Fruit fly (Drosophila melanogaster) whole organism, embryonic: ENCODE measurements around the gene CG11581.

Source experiments
- Atf6 ChIP-seq: fragments of 200-800 bp; sonication (Bioruptor generic); IDR thresholded peaks from 2 replicates; pipeline ENCODE4 v1.3.6; 2022; ENCODE audit warnings: missing biosample characterization, missing genetic modification characterization
- CG10147 ChIP-seq: fragments of 200-800 bp; sonication (Bioruptor generic); optimal IDR thresholded peaks from 2 replicates; lab custom pipeline; 2019; ENCODE audit warnings: missing biosample characterization, mild to moderate bottlenecking, missing genetic modification characterization, moderate library complexity
- CG1024 ChIP-seq: fragments of 200-800 bp; sonication (Bioruptor generic); IDR thresholded peaks from 2 replicates; pipeline ENCODE4 v1.3.6; 2022; ENCODE audit warnings: missing biosample characterization, missing genetic modification characterization
- CG10654 ChIP-seq: fragments of 200-800 bp; sonication (Bioruptor generic); optimal IDR thresholded peaks from 2 replicates; lab custom pipeline; 2016; ENCODE audit warnings: missing biosample characterization, missing genetic modification characterization
- CG13424 ChIP-seq: fragments of 200-800 bp; sonication (Bioruptor generic); optimal IDR thresholded peaks from 2 replicates; lab custom pipeline; 2019; ENCODE audit warnings: missing biosample characterization, mild to moderate bottlenecking, missing genetic modification characterization, moderate library complexity
- CG14441 ChIP-seq: fragments of 200-800 bp; sonication (Bioruptor generic); IDR thresholded peaks from 2 replicates; pipeline ENCODE4 v1.3.6; 2022; ENCODE audit warnings: missing biosample characterization, missing genetic modification characterization
- CG15073 ChIP-seq: fragments of 200-800 bp; sonication (Bioruptor generic); optimal IDR thresholded peaks from 2 replicates; lab custom pipeline; 2016; ENCODE audit warnings: missing biosample characterization, missing genetic modification characterization
- CG16813 ChIP-seq: fragments of 200-800 bp; sonication (Bioruptor generic); IDR thresholded peaks from 3 replicates; pipeline ENCODE4 v1.3.6; 2022; ENCODE audit warnings: missing biosample characterization, missing genetic modification characterization; ENCODE audit not compliant: partially characterized antibody
- CG17328 ChIP-seq: fragments of 200-800 bp; sonication (Bioruptor generic); IDR thresholded peaks from 2 replicates; pipeline ENCODE4 v1.3.6; 2022; ENCODE audit warnings: missing biosample characterization, missing genetic modification characterization
- CG17912 ChIP-seq: fragments of 200-800 bp; sonication (Bioruptor generic); optimal IDR thresholded peaks from 2 replicates; lab custom pipeline; 2018; ENCODE audit warnings: missing biosample characterization, mild to moderate bottlenecking, missing genetic modification characterization
- CG18262 ChIP-seq: fragments of 200-800 bp; optimal IDR thresholded peaks from 3 replicates; lab custom pipeline; 2019; ENCODE audit warnings: missing biosample characterization, mild to moderate bottlenecking, missing genetic modification characterization, moderate library complexity
- CG2120 ChIP-seq: fragments of 200-800 bp; sonication (Bioruptor generic); optimal IDR thresholded peaks from 3 replicates; lab custom pipeline; 2016; ENCODE audit warnings: missing biosample characterization, missing genetic modification characterization
- CG31388 ChIP-seq: fragments of 200-800 bp; sonication (Bioruptor generic); optimal IDR thresholded peaks from 2 replicates; lab custom pipeline; 2016; ENCODE audit warnings: missing biosample characterization, missing genetic modification characterization
- CG3847 ChIP-seq: fragments of 200-800 bp; sonication (Bioruptor generic); IDR thresholded peaks from 2 replicates; pipeline ENCODE4 v1.3.6; 2022; ENCODE audit warnings: missing biosample characterization, missing genetic modification characterization
- CG6175 ChIP-seq: fragments of 200-800 bp; sonication (Bioruptor generic); IDR thresholded peaks from 3 replicates; pipeline ENCODE4 v1.3.6; 2022; ENCODE audit warnings: missing biosample characterization, missing genetic modification characterization
- CG6791 ChIP-seq: fragments of 200-800 bp; sonication (Bioruptor generic); IDR thresholded peaks from 3 replicates; pipeline ENCODE4 v1.3.6; 2022; ENCODE audit warnings: missing biosample characterization, missing genetic modification characterization; ENCODE audit not compliant: partially characterized antibody
- CG7357 ChIP-seq: fragments of 200-800 bp; sonication (Bioruptor generic); IDR thresholded peaks from 3 replicates; pipeline ENCODE4 v1.3.6; 2022; ENCODE audit warnings: missing biosample characterization, missing genetic modification characterization
- CG8089 ChIP-seq: fragments of 200-800 bp; sonication (Bioruptor generic); optimal IDR thresholded peaks from 3 replicates; lab custom pipeline; 2016; ENCODE audit warnings: missing biosample characterization, missing genetic modification characterization
- CG8290 ChIP-seq, 3 experiments: fragments of 200-800 bp; sonication (Bioruptor generic); optimal IDR thresholded peaks; 2 replicates each; lab custom pipeline; 2016 to 2019; ENCODE audit warnings: missing biosample characterization in 3 of 3, missing genetic modification characterization in 3 of 3, mild to moderate bottlenecking in 2 of 3, moderate library complexity in 1 of 3
- CTCF ChIP-seq: fragments of 200-800 bp; sonication (Bioruptor generic); optimal IDR thresholded peaks from 2 replicates; lab custom pipeline; 2017; ENCODE audit warnings: missing biosample characterization, mild to moderate bottlenecking, missing genetic modification characterization, moderate library complexity
- D ChIP-seq, 2 experiments: fragments of 200-800 bp in 1 of 2; fragments of >200 bp in 1 of 2; sonication (Bioruptor generic) in 1 of 2; optimal IDR thresholded peaks; 2 replicates in 1 of 2; 3 replicates in 1 of 2; lab custom pipeline; 2017; ENCODE audit warnings: mild to moderate bottlenecking in 1 of 2, missing biosample characterization in 1 of 2, missing genetic modification characterization in 1 of 2, missing genetic modification reagents in 1 of 2
- D19B ChIP-seq: fragments of 200-800 bp; sonication (Bioruptor generic); optimal IDR thresholded peaks from 2 replicates; lab custom pipeline; 2017; ENCODE audit warnings: missing biosample characterization, mild to moderate bottlenecking, missing genetic modification characterization
- Dad ChIP-seq: fragments of 200-800 bp; sonication (Bioruptor generic); optimal IDR thresholded peaks from 3 replicates; lab custom pipeline; 2016; ENCODE audit warnings: missing biosample characterization, missing genetic modification characterization
- Dll ChIP-seq: fragments of 200-800 bp; sonication (Bioruptor generic); IDR thresholded peaks from 4 replicates; pipeline ENCODE4 v1.3.6; 2022; ENCODE audit warnings: missing biosample characterization, missing genetic modification characterization; ENCODE audit not compliant: partially characterized antibody
- HHEX ChIP-seq: fragments of 200-800 bp; sonication (Bioruptor generic); optimal IDR thresholded peaks from 3 replicates; lab custom pipeline; 2017; ENCODE audit warnings: missing biosample characterization, mild to moderate bottlenecking, missing genetic modification characterization, missing genetic modification reagents
- Jarid2 ChIP-seq: fragments of 200-800 bp; sonication (Bioruptor generic); optimal IDR thresholded peaks from 3 replicates; lab custom pipeline; 2017; ENCODE audit warnings: mild to moderate bottlenecking, missing biosample characterization, missing genetic modification reagents, missing genetic modification characterization
- MESR4 ChIP-seq: fragments of 200-800 bp; sonication (Bioruptor generic); optimal IDR thresholded peaks from 2 replicates; lab custom pipeline; 2018; ENCODE audit warnings: missing biosample characterization, mild to moderate bottlenecking, missing genetic modification characterization, moderate library complexity
- NC2β ChIP-seq: fragments of 200-800 bp; sonication (Bioruptor generic); optimal IDR thresholded peaks from 2 replicates; lab custom pipeline; 2016; ENCODE audit warnings: missing biosample characterization, missing genetic modification characterization
- Neu2 ChIP-seq: fragments of 200-800 bp; sonication (Bioruptor generic); optimal IDR thresholded peaks from 3 replicates; lab custom pipeline; 2016; ENCODE audit warnings: missing biosample characterization, missing genetic modification characterization, borderline replicate concordance
- Nf-YC ChIP-seq: fragments of 200-800 bp; optimal IDR thresholded peaks from 3 replicates; lab custom pipeline; 2019; ENCODE audit warnings: missing biosample characterization, mild to moderate bottlenecking, missing genetic modification characterization, moderate library complexity
- Oli ChIP-seq: fragments of 200-800 bp; sonication (Bioruptor generic); optimal IDR thresholded peaks from 2 replicates; lab custom pipeline; 2018; ENCODE audit warnings: missing biosample characterization, mild to moderate bottlenecking, missing genetic modification characterization, moderate library complexity
- Taf1 ChIP-seq: fragments of 200-800 bp; sonication (Bioruptor generic); IDR thresholded peaks from 2 replicates; pipeline ENCODE4 v1.3.6; 2022; ENCODE audit warnings: missing biosample characterization, missing genetic modification characterization
- Tbp ChIP-seq: fragments of >200 bp; optimal IDR thresholded peaks from 2 replicates; lab custom pipeline; 2018; ENCODE audit warnings: missing biosample characterization, missing genetic modification characterization
- bab2 ChIP-seq: fragments of 200-800 bp; sonication (Bioruptor generic); optimal IDR thresholded peaks from 2 replicates; lab custom pipeline; 2016; ENCODE audit warnings: missing biosample characterization, missing genetic modification characterization
- dmrt99B ChIP-seq: fragments of 200-800 bp; sonication (Bioruptor generic); optimal IDR thresholded peaks from 2 replicates; lab custom pipeline; 2018; ENCODE audit warnings: missing biosample characterization, mild to moderate bottlenecking, missing genetic modification characterization, moderate library complexity
- eve ChIP-seq, 2 experiments: fragments of >200 bp; optimal IDR thresholded peaks; 2 replicates each; lab custom pipeline; 2017; ENCODE audit warnings: missing biosample characterization in 2 of 2, missing genetic modification characterization in 2 of 2
- fd3F ChIP-seq: fragments of 200-800 bp; sonication (Bioruptor generic); optimal IDR thresholded peaks from 2 replicates; lab custom pipeline; 2018; ENCODE audit warnings: missing biosample characterization, mild to moderate bottlenecking, missing genetic modification characterization, moderate library complexity
- her ChIP-seq: fragments of 200-800 bp; sonication (Bioruptor generic); optimal IDR thresholded peaks from 2 replicates; lab custom pipeline; 2016; ENCODE audit warnings: missing biosample characterization, missing genetic modification characterization
- pb ChIP-seq: fragments of 200-800 bp; sonication (Bioruptor generic); optimal IDR thresholded peaks from 3 replicates; lab custom pipeline; 2016; ENCODE audit warnings: missing biosample characterization, missing genetic modification characterization
- pnt ChIP-seq: fragments of 200-800 bp; sonication (Bioruptor generic); optimal IDR thresholded peaks from 3 replicates; lab custom pipeline; 2016; ENCODE audit warnings: missing biosample characterization, missing genetic modification characterization
- rib ChIP-seq: fragments of 200-800 bp; sonication (Bioruptor generic); IDR thresholded peaks from 2 replicates; pipeline ENCODE4 v1.3.6; 2022; ENCODE audit warnings: missing biosample characterization, missing genetic modification characterization
- seq ChIP-seq: fragments of 200-800 bp; sonication (Bioruptor generic); IDR thresholded peaks from 2 replicates; pipeline ENCODE4 v1.3.6; 2022; ENCODE audit warnings: missing biosample characterization, missing genetic modification characterization
- slou ChIP-seq: fragments of 200-800 bp; sonication (Bioruptor generic); optimal IDR thresholded peaks from 3 replicates; lab custom pipeline; 2016; ENCODE audit warnings: missing biosample characterization, missing genetic modification characterization
- stwl ChIP-seq: fragments of 200-800 bp; sonication (Bioruptor generic); optimal IDR thresholded peaks from 3 replicates; lab custom pipeline; 2018; ENCODE audit warnings: missing biosample characterization, mild to moderate bottlenecking, missing genetic modification characterization, moderate library complexity
- tgo ChIP-seq: fragments of 200-800 bp; sonication (Bioruptor generic); IDR thresholded peaks from 3 replicates; pipeline ENCODE4 v1.3.6; 2022; ENCODE audit warnings: missing biosample characterization, missing genetic modification characterization
- tio ChIP-seq: fragments of 200-800 bp; sonication (Bioruptor generic); optimal IDR thresholded peaks from 2 replicates; lab custom pipeline; 2017; ENCODE audit warnings: missing biosample characterization, missing genetic modification characterization, inconsistent platforms
- trh ChIP-seq: fragments of 200-800 bp; sonication (Bioruptor generic); optimal IDR thresholded peaks from 2 replicates; lab custom pipeline; 2016; ENCODE audit warnings: missing biosample characterization, missing genetic modification characterization
- tup ChIP-seq: fragments of 200-800 bp; sonication (Bioruptor generic); optimal IDR thresholded peaks from 2 replicates; lab custom pipeline; 2016; ENCODE audit warnings: missing biosample characterization, mild to moderate bottlenecking, missing genetic modification characterization, moderate library complexity
- wek ChIP-seq: fragments of 200-800 bp; sonication (Bioruptor generic); optimal IDR thresholded peaks from 3 replicates; lab custom pipeline; 2018; ENCODE audit warnings: missing biosample characterization, mild to moderate bottlenecking, missing genetic modification characterization, moderate library complexity
- zfh2 ChIP-seq: fragments of 200-800 bp; sonication (Bioruptor generic); optimal IDR thresholded peaks from 2 replicates; lab custom pipeline; 2016; ENCODE audit warnings: missing biosample characterization, missing genetic modification characterization

CG11581 gene

DNA sequence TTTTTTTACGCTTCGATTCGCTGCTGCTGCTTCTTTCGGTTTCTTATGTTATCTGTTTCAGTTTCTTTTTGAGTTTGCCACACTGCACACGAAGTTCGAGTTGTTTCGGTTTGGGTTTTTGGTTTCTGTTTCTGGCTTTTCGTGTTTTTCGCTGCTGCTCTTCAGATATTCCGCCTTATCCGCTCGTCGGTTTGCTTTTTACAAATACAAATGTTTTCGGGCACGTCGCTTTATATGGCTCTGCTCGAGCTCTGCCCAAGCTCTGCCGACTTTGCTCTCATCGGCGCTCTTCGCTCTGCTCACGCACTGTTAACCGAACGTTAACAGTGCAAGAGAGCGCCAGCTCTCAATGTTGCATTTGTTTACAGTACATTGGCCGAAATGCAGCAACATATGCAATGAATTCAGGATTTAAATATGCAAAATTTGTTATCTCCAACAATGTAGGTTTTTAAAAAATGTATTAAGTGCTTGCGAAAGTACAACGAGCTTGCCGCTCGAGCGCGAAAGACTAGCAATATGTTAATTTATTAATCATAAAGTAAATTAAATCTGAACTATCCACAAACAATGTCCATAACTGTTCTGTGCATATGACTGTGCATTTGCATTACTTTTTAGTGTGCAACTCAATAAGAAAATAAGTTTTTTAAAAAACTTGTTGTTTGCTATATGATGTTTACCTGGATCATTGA lies 34.7 kb downstream of the CG11581 start (continued):
- no peak for TF ChIP-seq Taf1 (GFP tag; lab: Robert Waterston, UW)
- TF ChIP-seq CG17328 (GFP tag; lab: Robert Waterston, UW): no peak
- no peak for TF ChIP-seq CG10147 (GFP tag; lab: Kevin White, UChicago)
- no peak for TF ChIP-seq HHEX (GFP tag; lab: Kevin White, UChicago)
- TF ChIP-seq CG1024: no peak
- no peak for TF ChIP-seq CG31388
- TF ChIP-seq CG18262 (tag; lab: Kevin White, UChicago): peak; percentile 44
- TF ChIP-seq CG15073 (GFP tag; lab: Kevin White, UChicago): no peak
- TF ChIP-seq Dll (GFP tag; lab: Robert Waterston, UW): no peak
- no peak for TF ChIP-seq her (GFP tag; lab: Kevin White, UChicago)
- TF ChIP-seq CG17912: no peak
- no peak for TF ChIP-seq zfh2 (GFP tag; lab: Kevin White, UChicago)
- no peak for TF ChIP-seq D19B (GFP tag; lab: Kevin White, UChicago)
- no peak for TF ChIP-seq eve (GFP tag; optimal IDR thresholded peaks at IDR 0.05; lab: Kevin White, UChicago)
- no peak for TF ChIP-seq slou
- TF ChIP-seq Jarid2: peak; percentile 85
- TF ChIP-seq tio (GFP tag; lab: Kevin White, UChicago): peak; percentile 6
- no peak for TF ChIP-seq Dad (GFP tag; lab: Kevin White, UChicago)
- TF ChIP-seq CTCF (GFP tag; lab: Kevin White, UChicago): no peak
- no peak for TF ChIP-seq Tbp (GFP tag; lab: Kevin White, UChicago)
- no peak for TF ChIP-seq dmrt99B
- no peak for TF ChIP-seq CG6175 (GFP tag; lab: Robert Waterston, UW)
- no peak for TF ChIP-seq tup
- no peak for TF ChIP-seq pb (GFP tag; lab: Kevin White, UChicago)
- no peak for TF ChIP-seq CG8089 (GFP tag; lab: Kevin White, UChicago)
- peak; percentile 15 for TF ChIP-seq NC2β (GFP tag; lab: Kevin White, UChicago)
- no peak for TF ChIP-seq Neu2 (GFP tag; lab: Kevin White, UChicago)
- peak; percentile 20 for TF ChIP-seq stwl (tag; lab: Kevin White, UChicago)
- no peak for TF ChIP-seq CG3847 (GFP tag; lab: Robert Waterston, UW)
- TF ChIP-seq trh: no peak
- TF ChIP-seq Oli (tag; lab: Kevin White, UChicago): peak; percentile 25
- TF ChIP-seq wek (GFP tag; lab: Kevin White, UChicago): no peak
- TF ChIP-seq CG2120 (GFP tag; lab: Kevin White, UChicago): no peak
- TF ChIP-seq CG13424: no peak
- no peak for TF ChIP-seq Atf6
- TF ChIP-seq pnt: no peak
- TF ChIP-seq Nf-YC: no peak
- no peak for TF ChIP-seq CG8290 (GFP tag; optimal IDR thresholded peaks at IDR 0.05; lab: Kevin White, UChicago)
- TF ChIP-seq CG8290 (tag; optimal IDR thresholded peaks at IDR 0.05; lab: Kevin White, UChicago): no peak
- TF ChIP-seq rib (GFP tag; lab: Robert Waterston, UW): no peak
- no peak for TF ChIP-seq CG16813 (GFP tag; lab: Robert Waterston, UW)
- TF ChIP-seq bab2: no peak
- no peak for TF ChIP-seq CG10654 (GFP tag; lab: Kevin White, UChicago)
- no peak for TF ChIP-seq tgo
- no peak for TF ChIP-seq D (optimal IDR thresholded peaks at IDR 0.05; lab: Kevin White, UChicago)
- no peak for TF ChIP-seq D (GFP tag; optimal IDR thresholded peaks at IDR 0.05; lab: Kevin White, UChicago)
- no peak for TF ChIP-seq MESR4 (GFP tag; lab: Kevin White, UChicago)
- no peak for TF ChIP-seq CG7357 (GFP tag; lab: Robert Waterston, UW)
- no peak for TF ChIP-seq fd3F (GFP tag; lab: Kevin White, UChicago)
- no peak; the same call in 1 of the 2 replicates for TF ChIP-seq CG14441 (GFP tag; lab: Robert Waterston, UW)
- TF ChIP-seq seq (GFP tag; lab: Robert Waterston, UW): no peak
- TF ChIP-seq CG6791 (GFP tag; lab: Robert Waterston, UW): peak; percentile 50; the same call in 1 of the 3 replicates
